Fruit fly (Drosophila melanogaster): ENCODE data around the gene LManI.

The LManI gene

DNA sequence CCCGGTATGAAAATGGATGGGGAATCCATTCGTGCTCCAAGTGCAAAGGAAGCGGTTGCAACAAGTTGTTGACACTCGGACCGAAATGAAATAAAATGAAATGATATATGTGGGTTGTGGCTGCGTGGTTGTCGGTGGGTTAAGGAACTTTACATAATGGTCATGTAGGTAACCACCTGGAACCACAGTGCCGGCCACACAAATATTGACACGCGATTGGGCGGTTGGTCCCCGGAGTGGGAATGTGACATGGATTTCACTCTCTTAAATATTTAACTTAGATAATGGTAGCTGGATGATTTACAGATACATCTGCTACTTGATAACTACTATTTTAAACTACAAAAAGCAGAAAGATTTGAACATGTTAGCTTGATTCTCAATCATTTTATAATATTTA, 47.9 kb upstream of the LManI start (continued):
- no peak for TF ChIP-seq btn (GFP tag; optimal IDR thresholded peaks at IDR 0.05)
- TF ChIP-seq CG4360 (GFP tag; IDR thresholded peaks at IDR 0.05), result peak; percentile 43; the same call in 1 of the 2 replicates
- no peak for TF ChIP-seq sr (GFP tag; IDR thresholded peaks at IDR 0.05)
- TF ChIP-seq z (GFP tag; IDR thresholded peaks at IDR 0.05), result no peak
- TF ChIP-seq lmd (GFP tag; IDR thresholded peaks at IDR 0.05), result no peak
- peak; percentile 29; the same call in 1 of the 2 replicates for TF ChIP-seq chm (GFP tag; IDR thresholded peaks at IDR 0.05)
- TF ChIP-seq tap (tag; optimal IDR thresholded peaks at IDR 0.05), result peak; percentile 19
- no peak for TF ChIP-seq Elba2 (GFP tag; optimal IDR thresholded peaks at IDR 0.05)
- peak; percentile 24 for TF ChIP-seq pfk (GFP tag; optimal IDR thresholded peaks at IDR 0.05)
- no peak for TF ChIP-seq D (optimal IDR thresholded peaks at IDR 0.05)
- peak; percentile 23 for TF ChIP-seq D (GFP tag; optimal IDR thresholded peaks at IDR 0.05)
- peak; percentile 52 for TF ChIP-seq twi (tag; optimal IDR thresholded peaks at IDR 0.05)
- TF ChIP-seq CG11504 (tag; optimal IDR thresholded peaks at IDR 0.05), result peak; percentile 17
- TF ChIP-seq cas (GFP tag; IDR thresholded peaks at IDR 0.05), result no peak
- no peak for TF ChIP-seq otp (GFP tag; IDR thresholded peaks at IDR 0.05)
- TF ChIP-seq HmgD (GFP tag; optimal IDR thresholded peaks at IDR 0.05), result no peak
- TF ChIP-seq so (GFP tag; IDR thresholded peaks at IDR 0.05), result no peak
- TF ChIP-seq CG5245 (GFP tag; optimal IDR thresholded peaks at IDR 0.05), result no peak
- peak; percentile 31 for TF ChIP-seq CG13424 (tag; optimal IDR thresholded peaks at IDR 0.05)
- peak; percentile 8 for TF ChIP-seq CG17568 (GFP tag; optimal IDR thresholded peaks at IDR 0.05)
- peak; percentile 3 for TF ChIP-seq CG1647 (GFP tag; optimal IDR thresholded peaks at IDR 0.05)
- peak; percentile 29 for TF ChIP-seq odd (GFP tag; optimal IDR thresholded peaks at IDR 0.05)
- TF ChIP-seq fd102C (GFP tag; optimal IDR thresholded peaks at IDR 0.05), result peak; percentile 47
- TF ChIP-seq nau (GFP tag; optimal IDR thresholded peaks at IDR 0.05), result no peak
- peak; percentile 8 for TF ChIP-seq Atf3 (GFP tag; optimal IDR thresholded peaks at IDR 0.05)
- TF ChIP-seq bbx (GFP tag; IDR thresholded peaks at IDR 0.05; ENCODE audit: partially characterized antibody), result no peak
- peak; percentile 40 for TF ChIP-seq CG9727 (GFP tag; optimal IDR thresholded peaks at IDR 0.05)
- TF ChIP-seq onecut (GFP tag; IDR thresholded peaks at IDR 0.05), result peak; percentile 30; the same call in 1 of the 2 replicates
- TF ChIP-seq Chrac-16 (GFP tag; optimal IDR thresholded peaks at IDR 0.05), result no peak
- TF ChIP-seq CG1603 (tag; optimal IDR thresholded peaks at IDR 0.05), result peak; percentile 40
- TF ChIP-seq CG9876 (GFP tag; optimal IDR thresholded peaks at IDR 0.05), result no peak
- TF ChIP-seq Lim3 (GFP tag; IDR thresholded peaks at IDR 0.05), result no peak
- 0 out of 2 replicates have a peak, but pooled peaks have one; percentile 4 for TF ChIP-seq H2.0 (GFP tag; IDR thresholded peaks at IDR 0.05)
- no peak for TF ChIP-seq CG4328 (GFP tag; optimal IDR thresholded peaks at IDR 0.05)
- TF ChIP-seq sug (tag; optimal IDR thresholded peaks at IDR 0.05), result no peak
- TF ChIP-seq CG12236 (GFP tag; optimal IDR thresholded peaks at IDR 0.05), result peak; percentile 23
- no peak for TF ChIP-seq abd-A (tag; optimal IDR thresholded peaks at IDR 0.05)
- no peak for TF ChIP-seq ash1 (GFP tag; optimal IDR thresholded peaks at IDR 0.05)
- peak; percentile 72 for TF ChIP-seq Kr (GFP tag; optimal IDR thresholded peaks at IDR 0.05)
- peak; percentile 24 for TF ChIP-seq Vsx1 (GFP tag; optimal IDR thresholded peaks at IDR 0.05)
- TF ChIP-seq repo (GFP tag; optimal IDR thresholded peaks at IDR 0.05), result no peak
- peak; percentile 94 for TF ChIP-seq HLHmδ (GFP tag; optimal IDR thresholded peaks at IDR 0.05)
- no peak for TF ChIP-seq knrl (GFP tag; IDR thresholded peaks at IDR 0.05; ENCODE audit: partially characterized antibody)
- TF ChIP-seq Dad (GFP tag; optimal IDR thresholded peaks at IDR 0.05), result no peak
- no peak for TF ChIP-seq corto (GFP tag; optimal IDR thresholded peaks at IDR 0.05)
- peak in 1 of 3 experiments; percentile 52 for TF ChIP-seq lola (GFP tag; optimal IDR thresholded peaks at IDR 0.05)
- peak; percentile 31; the same call in 1 of the 3 replicates for TF ChIP-seq CG6791 (GFP tag; IDR thresholded peaks at IDR 0.05; ENCODE audit: partially characterized antibody)
- no peak for TF ChIP-seq TFAM (GFP tag; optimal IDR thresholded peaks at IDR 0.05)
- no peak for TF ChIP-seq gcm2 (GFP tag; optimal IDR thresholded peaks at IDR 0.05)
- TF ChIP-seq CG6254 (GFP tag; optimal IDR thresholded peaks at IDR 0.05), result peak; percentile 27
- no peak for TF ChIP-seq CG10209 (GFP tag; optimal IDR thresholded peaks at IDR 0.05)

Measured in whole organism, embryonic.